Fruit fly (Drosophila melanogaster): ENCODE results near the gene gdl.

DNA sequence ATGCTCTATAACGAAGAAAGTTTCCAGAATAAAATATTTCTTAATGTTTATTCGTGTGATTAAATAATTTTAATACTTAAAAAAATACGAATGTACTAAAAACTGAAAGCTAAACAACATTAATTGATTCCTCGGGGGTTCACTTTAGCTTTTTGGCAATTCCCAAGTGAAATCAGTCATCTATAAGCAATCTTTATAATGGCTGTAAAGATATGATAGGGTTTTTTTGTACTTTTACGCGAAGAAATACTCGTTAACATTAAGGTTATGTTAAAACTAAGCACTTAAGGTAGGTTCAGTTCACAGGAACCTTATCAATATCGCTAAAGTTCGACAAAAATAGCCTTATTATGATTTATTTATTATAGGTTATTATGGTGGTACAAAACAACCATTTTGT, 10.7 kb downstream of the gdl start:
- TF ChIP-seq cic (GFP tag; optimal IDR thresholded peaks at IDR 0.05) (no peak), CG1620 (GFP tag; optimal IDR thresholded peaks at IDR 0.05) (no peak), toe (GFP tag; optimal IDR thresholded peaks at IDR 0.05) (no peak), pad (GFP tag; optimal IDR thresholded peaks at IDR 0.05) (no peak), CG33017 (tag; optimal IDR thresholded peaks at IDR 0.05) (no peak), tj (GFP tag; optimal IDR thresholded peaks at IDR 0.05) (no peak), bab1 (GFP tag; optimal IDR thresholded peaks at IDR 0.05) (no peak), Clk (GFP tag; optimal IDR thresholded peaks at IDR 0.05) (no peak), Hr96 (GFP tag; optimal IDR thresholded peaks at IDR 0.05) (no peak)

All from whole organism, adult.